Worm (Caenorhabditis elegans) whole organism, dauer: ENCODE data around the gene nhr-70.

Experiments
- unc-62 ChIP-seq: sonication (generic microtip); optimal IDR thresholded peaks from 2 replicates; lab custom pipeline; 2017; ENCODE audit warnings: missing biosample characterization, missing genetic modification reagents, missing genetic modification characterization

Gene nhr-70

ce11 chrV:18656363-18656762 is 40.0 kb downstream of the nhr-70 start:
- TF ChIP-seq unc-62 (GFP tag; lab: Kevin White, UChicago) = no peak

- no peak for TF ChIP-seq unc-62 (GFP tag; lab: Kevin White, UChicago)
These were observed 41.0 kb downstream of the nhr-70 start for ce11 chrV:18657391-18657790.

- TF ChIP-seq unc-62 (GFP tag; lab: Kevin White, UChicago) = no peak
These were observed 42.5 kb downstream of the nhr-70 start for ce11 chrV:18658914-18659313.

ce11 chrV:18662333-18662732 is 45.9 kb downstream of the nhr-70 start:
- TF ChIP-seq unc-62 (GFP tag; lab: Kevin White, UChicago) = no peak

- no peak for TF ChIP-seq unc-62 (GFP tag; lab: Kevin White, UChicago)
These were observed 47.6 kb downstream of the nhr-70 start, which contains the start of gene Y69H2.3 for ce11 chrV:18664026-18664425. Gene Y69H2.3, minus strand, starts transcription at chrV:18664126.

ce11 chrV:18667179-18667578 is 50.8 kb downstream of the nhr-70 start:
- no peak for TF ChIP-seq unc-62 (GFP tag; lab: Kevin White, UChicago)
